Fruit fly (Drosophila melanogaster) whole organism, embryonic: Measurements from ENCODE around the gene Taf6.

Source experiments
- Blimp-1 ChIP-seq: fragments of 200-800 bp; sonication (Bioruptor generic); optimal IDR thresholded peaks from 3 replicates; lab custom pipeline; 2018; ENCODE audit warnings: missing biosample characterization, missing genetic modification characterization, mild to moderate bottlenecking, moderate library complexity, missing genetic modification reagents
- CG10147 ChIP-seq: fragments of 200-800 bp; sonication (Bioruptor generic); optimal IDR thresholded peaks from 2 replicates; lab custom pipeline; 2019; ENCODE audit warnings: missing biosample characterization, mild to moderate bottlenecking, missing genetic modification characterization, moderate library complexity
- CG10209 ChIP-seq: fragments of 200-800 bp; sonication (Bioruptor generic); optimal IDR thresholded peaks from 3 replicates; lab custom pipeline; 2017; ENCODE audit warnings: missing biosample characterization, mild to moderate bottlenecking, missing genetic modification characterization, missing genetic modification reagents
- CG10274 ChIP-seq: fragments of 200-800 bp; sonication (Bioruptor generic); optimal IDR thresholded peaks from 3 replicates; lab custom pipeline; 2017; ENCODE audit warnings: missing biosample characterization, mild to moderate bottlenecking, missing genetic modification characterization
- CG15269 ChIP-seq: fragments of 200-800 bp; sonication (Bioruptor generic); optimal IDR thresholded peaks from 2 replicates; lab custom pipeline; 2018; ENCODE audit warnings: missing biosample characterization, mild to moderate bottlenecking, missing genetic modification characterization, moderate library complexity
- CG2199 ChIP-seq: fragments of 200-800 bp; sonication (Bioruptor generic); IDR thresholded peaks from 3 replicates; pipeline ENCODE4 v1.3.6; 2022; ENCODE audit warnings: missing biosample characterization, missing genetic modification characterization
- CG32532 ChIP-seq: fragments of 200-800 bp; sonication (Bioruptor generic); IDR thresholded peaks from 2 replicates; pipeline ENCODE4 v1.3.6; 2022; ENCODE audit warnings: missing biosample characterization, missing genetic modification characterization
- CG32767 ChIP-seq: fragments of 200-800 bp; sonication (Bioruptor generic); IDR thresholded peaks from 2 replicates; pipeline ENCODE4 v1.3.6; 2022; ENCODE audit warnings: missing biosample characterization, missing genetic modification characterization
- CG3281 ChIP-seq: fragments of 200-800 bp; sonication (Bioruptor generic); optimal IDR thresholded peaks from 3 replicates; lab custom pipeline; 2017; ENCODE audit warnings: missing biosample characterization, mild to moderate bottlenecking, missing genetic modification characterization
- CG6854 ChIP-seq: fragments of 200-800 bp; sonication (Bioruptor generic); optimal IDR thresholded peaks from 3 replicates; lab custom pipeline; 2017; ENCODE audit warnings: missing biosample characterization, mild to moderate bottlenecking, missing genetic modification characterization
- CG7556 ChIP-seq: fragments of 200-800 bp; sonication (Bioruptor generic); optimal IDR thresholded peaks from 2 replicates; lab custom pipeline; 2017; ENCODE audit warnings: missing biosample characterization, mild to moderate bottlenecking, missing genetic modification characterization
- CG7745 ChIP-seq: fragments of 200-800 bp; sonication (Bioruptor generic); optimal IDR thresholded peaks from 2 replicates; lab custom pipeline; 2018; ENCODE audit warnings: missing biosample characterization, mild to moderate bottlenecking, missing genetic modification characterization, moderate library complexity
- CG7839 ChIP-seq: fragments of 200-800 bp; sonication (Bioruptor generic); optimal IDR thresholded peaks from 3 replicates; lab custom pipeline; 2018; ENCODE audit warnings: missing biosample characterization, mild to moderate bottlenecking, missing genetic modification characterization, moderate library complexity
- CG8388 ChIP-seq: fragments of 200-800 bp; sonication (Bioruptor generic); optimal IDR thresholded peaks from 2 replicates; lab custom pipeline; 2019; ENCODE audit warnings: missing biosample characterization, mild to moderate bottlenecking, missing genetic modification characterization, moderate library complexity
- CG9797 ChIP-seq: fragments of 200-800 bp; sonication (Bioruptor generic); optimal IDR thresholded peaks from 3 replicates; lab custom pipeline; 2018; ENCODE audit warnings: missing biosample characterization, mild to moderate bottlenecking, missing genetic modification characterization
- Chrac-16 ChIP-seq: fragments of 200-800 bp; sonication (Bioruptor generic); optimal IDR thresholded peaks from 3 replicates; lab custom pipeline; 2016; ENCODE audit warnings: missing biosample characterization, missing genetic modification characterization
- CkIIα-i1 ChIP-seq: fragments of 200-800 bp; sonication (Bioruptor generic); IDR thresholded peaks from 2 replicates; pipeline ENCODE4 v1.3.6; 2022; ENCODE audit warnings: missing biosample characterization, missing genetic modification characterization
- Dbx ChIP-seq: fragments of 200-800 bp; sonication (Bioruptor generic); IDR thresholded peaks from 3 replicates; pipeline ENCODE4 v1.3.6; 2022; ENCODE audit warnings: missing biosample characterization, missing genetic modification characterization
- Doc2 ChIP-seq: fragments of 200-800 bp; sonication (Bioruptor generic); IDR thresholded peaks from 2 replicates; pipeline ENCODE4 v1.3.6; 2022; ENCODE audit warnings: missing biosample characterization, missing genetic modification characterization
- Dp ChIP-seq: fragments of 200-800 bp; sonication (Bioruptor generic); optimal IDR thresholded peaks from 2 replicates; lab custom pipeline; 2018; ENCODE audit warnings: missing biosample characterization, mild to moderate bottlenecking, missing genetic modification characterization, moderate library complexity
- Ets97D ChIP-seq: fragments of 200-800 bp; sonication (Bioruptor generic); optimal IDR thresholded peaks from 3 replicates; lab custom pipeline; 2016; ENCODE audit warnings: missing biosample characterization, missing genetic modification characterization
- Fer2 ChIP-seq: fragments of 200-800 bp; sonication (Bioruptor generic); optimal IDR thresholded peaks from 2 replicates; lab custom pipeline; 2018; ENCODE audit warnings: missing biosample characterization, mild to moderate bottlenecking, missing genetic modification characterization, moderate library complexity
- H15 ChIP-seq: fragments of 200-800 bp; sonication (Bioruptor generic); IDR thresholded peaks from 3 replicates; pipeline ENCODE4 v1.3.6; 2022; ENCODE audit warnings: missing biosample characterization, missing genetic modification characterization
- NK7.1 ChIP-seq: fragments of 200-800 bp; sonication (Bioruptor generic); optimal IDR thresholded peaks from 3 replicates; lab custom pipeline; 2016; ENCODE audit warnings: missing biosample characterization, missing genetic modification characterization
- Oli ChIP-seq: fragments of 200-800 bp; sonication (Bioruptor generic); optimal IDR thresholded peaks from 2 replicates; lab custom pipeline; 2018; ENCODE audit warnings: missing biosample characterization, mild to moderate bottlenecking, missing genetic modification characterization, moderate library complexity
- Vsx1 ChIP-seq: fragments of 200-800 bp; sonication (Bioruptor generic); optimal IDR thresholded peaks from 2 replicates; lab custom pipeline; 2017; ENCODE audit warnings: missing biosample characterization, mild to moderate bottlenecking, missing genetic modification characterization, missing genetic modification reagents
- bab2 ChIP-seq: fragments of 200-800 bp; sonication (Bioruptor generic); optimal IDR thresholded peaks from 2 replicates; lab custom pipeline; 2016; ENCODE audit warnings: missing biosample characterization, missing genetic modification characterization
- bbx ChIP-seq: fragments of 200-800 bp; sonication (Bioruptor generic); IDR thresholded peaks from 2 replicates; pipeline ENCODE4 v1.3.6; 2022; ENCODE audit warnings: missing biosample characterization, missing genetic modification characterization; ENCODE audit not compliant: partially characterized antibody
- cad ChIP-seq: fragments of >200 bp; optimal IDR thresholded peaks from 2 replicates; lab custom pipeline; 2017; ENCODE audit warnings: missing biosample characterization, missing genetic modification characterization
- corto ChIP-seq: fragments of 200-800 bp; sonication (Bioruptor generic); optimal IDR thresholded peaks from 2 replicates; lab custom pipeline; 2016; ENCODE audit warnings: missing biosample characterization, mild to moderate bottlenecking, missing genetic modification characterization, moderate library complexity
- crc ChIP-seq: fragments of 200-800 bp; sonication (Bioruptor generic); optimal IDR thresholded peaks from 2 replicates; lab custom pipeline; 2016; ENCODE audit warnings: missing biosample characterization, missing genetic modification characterization
- dan ChIP-seq: fragments of 200-800 bp; sonication (Bioruptor generic); IDR thresholded peaks from 2 replicates; pipeline ENCODE4 v1.3.6; 2022; ENCODE audit warnings: missing biosample characterization, missing genetic modification characterization
- dimm ChIP-seq: fragments of 200-800 bp; sonication (Bioruptor generic); IDR thresholded peaks from 2 replicates; pipeline ENCODE4 v1.3.6; 2022; ENCODE audit warnings: missing biosample characterization, missing genetic modification characterization
- dmrt99B ChIP-seq: fragments of 200-800 bp; sonication (Bioruptor generic); optimal IDR thresholded peaks from 2 replicates; lab custom pipeline; 2018; ENCODE audit warnings: missing biosample characterization, mild to moderate bottlenecking, missing genetic modification characterization, moderate library complexity
- emc ChIP-seq: fragments of 200-800 bp; sonication (Bioruptor generic); optimal IDR thresholded peaks from 2 replicates; lab custom pipeline; 2016; ENCODE audit warnings: missing biosample characterization, missing genetic modification characterization
- fu2 ChIP-seq: fragments of 200-800 bp; sonication (Bioruptor generic); optimal IDR thresholded peaks from 2 replicates; lab custom pipeline; 2016; ENCODE audit warnings: missing biosample characterization, missing genetic modification characterization
- gfzf ChIP-seq: fragments of 200-800 bp; sonication (Bioruptor generic); optimal IDR thresholded peaks from 2 replicates; lab custom pipeline; 2016; ENCODE audit warnings: missing biosample characterization, mild to moderate bottlenecking, missing genetic modification characterization, moderate library complexity
- grau ChIP-seq: fragments of 200-800 bp; optimal IDR thresholded peaks from 3 replicates; lab custom pipeline; 2019; ENCODE audit warnings: missing biosample characterization, mild to moderate bottlenecking, missing genetic modification characterization, moderate library complexity
- insv ChIP-seq, 2 experiments: fragments of 200-800 bp; sonication (Bioruptor generic); optimal IDR thresholded peaks; 3 replicates each; lab custom pipeline; 2016 to 2018; ENCODE audit warnings: missing biosample characterization in 2 of 2, missing genetic modification characterization in 2 of 2
- jing ChIP-seq: fragments of 200-800 bp; sonication (Bioruptor generic); optimal IDR thresholded peaks from 2 replicates; lab custom pipeline; 2018; ENCODE audit warnings: missing biosample characterization, mild to moderate bottlenecking, missing genetic modification characterization
- kni ChIP-seq: fragments of 200-800 bp; sonication (Bioruptor generic); optimal IDR thresholded peaks from 3 replicates; lab custom pipeline; 2017; ENCODE audit warnings: mild to moderate bottlenecking, missing biosample characterization, missing genetic modification reagents, missing genetic modification characterization
- nmo ChIP-seq: fragments of 200-800 bp; sonication (Bioruptor generic); optimal IDR thresholded peaks from 2 replicates; lab custom pipeline; 2018; ENCODE audit warnings: missing biosample characterization, mild to moderate bottlenecking, missing genetic modification characterization, moderate library complexity
- odd ChIP-seq: fragments of 200-800 bp; sonication (Bioruptor generic); optimal IDR thresholded peaks from 2 replicates; lab custom pipeline; 2017; ENCODE audit warnings: missing biosample characterization, mild to moderate bottlenecking, missing genetic modification characterization
- phol ChIP-seq: fragments of 200-800 bp; sonication (Bioruptor generic); optimal IDR thresholded peaks from 3 replicates; lab custom pipeline; 2018; ENCODE audit warnings: missing biosample characterization, mild to moderate bottlenecking, missing genetic modification characterization, moderate library complexity
- prd ChIP-seq, 3 experiments: fragments of >200 bp in 2 of 3; fragments of 200-800 bp in 1 of 3; sonication (Bioruptor generic) in 1 of 3; optimal IDR thresholded peaks in 2 of 3; IDR thresholded peaks in 1 of 3; 2 replicates in 2 of 3; 3 replicates in 1 of 3; pipeline versions ENCODE4 v1.3.6 to Lab custom; 2017 to 2022; ENCODE audit warnings: missing biosample characterization in 1 of 3, missing genetic modification characterization in 1 of 3
- sug ChIP-seq: fragments of 200-800 bp; optimal IDR thresholded peaks from 2 replicates; lab custom pipeline; 2019; ENCODE audit warnings: missing biosample characterization, mild to moderate bottlenecking, missing genetic modification characterization, moderate library complexity
- usp ChIP-seq: fragments of >200 bp; optimal IDR thresholded peaks from 2 replicates; lab custom pipeline; 2017; ENCODE audit warnings: missing biosample characterization, missing genetic modification characterization
- wor ChIP-seq: fragments of 200-800 bp; sonication (Bioruptor generic); IDR thresholded peaks from 2 replicates; pipeline ENCODE4 v1.3.6; 2022; ENCODE audit warnings: missing biosample characterization, missing genetic modification characterization
- zen2 ChIP-seq: fragments of 200-800 bp; sonication (Bioruptor generic); IDR thresholded peaks from 3 replicates; pipeline ENCODE4 v1.3.6; 2022; ENCODE audit warnings: missing biosample characterization, missing genetic modification characterization; ENCODE audit not compliant: partially characterized antibody

Gene Taf6

DNA sequence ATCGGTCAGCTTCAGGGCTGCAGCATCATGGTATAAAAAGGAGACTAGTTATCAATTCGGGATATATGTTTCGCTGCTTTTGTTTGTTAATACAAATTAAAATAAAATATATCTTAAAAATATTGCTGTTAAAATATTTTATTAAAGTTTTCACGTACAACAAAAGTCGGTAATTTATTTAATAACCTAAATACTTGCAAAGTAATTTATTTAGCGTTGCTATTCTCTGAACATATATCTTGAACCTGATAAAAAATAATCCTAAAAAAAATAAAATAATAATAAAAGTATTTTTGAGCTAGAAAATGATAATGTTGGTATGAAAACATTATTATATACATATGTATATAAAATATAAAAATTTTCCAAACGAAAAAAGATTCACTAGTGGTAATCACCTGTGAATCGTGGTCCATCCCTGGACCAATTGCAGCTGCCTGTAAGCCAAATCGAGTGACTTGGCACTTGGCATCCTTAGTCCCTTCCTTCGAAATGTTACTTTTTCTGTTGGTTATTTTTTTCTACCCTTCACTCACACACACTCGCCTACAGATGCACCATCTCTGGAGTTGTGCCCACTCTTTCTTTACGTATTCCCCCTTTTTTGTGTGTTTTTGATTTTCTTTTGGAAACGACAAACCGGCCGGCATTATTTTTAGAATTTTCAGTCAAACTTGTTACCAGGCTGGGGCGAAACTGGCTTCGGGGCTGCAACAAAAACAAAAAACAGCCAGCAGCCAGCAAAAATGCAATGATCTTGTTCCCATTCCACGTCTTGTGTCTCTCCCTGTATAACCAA lies 41.5 kb upstream of the Taf6 start (continued):
- TF ChIP-seq emc (GFP tag; lab: Kevin White, UChicago) (no peak), CG10274 (GFP tag; lab: Kevin White, UChicago) (no peak), CkIIα-i1 (no peak), bbx (no peak), Vsx1 (no peak), Fer2 (no peak), dmrt99B (tag; lab: Kevin White, UChicago) (no peak), gfzf (GFP tag; lab: Kevin White, UChicago) (no peak), CG2199 (GFP tag; lab: Robert Waterston, UW) (no peak), phol (tag; lab: Kevin White, UChicago) (peak; percentile 65), corto (GFP tag; lab: Kevin White, UChicago) (peak; percentile 52), Blimp-1 (no peak), fu2 (GFP tag; lab: Kevin White, UChicago) (no peak), cad (GFP tag; lab: Kevin White, UChicago) (no peak), crc (no peak), CG32767 (GFP tag; lab: Robert Waterston, UW) (no peak), CG6854 (GFP tag; lab: Kevin White, UChicago) (no peak), CG3281 (GFP tag; lab: Kevin White, UChicago) (no peak), odd (GFP tag; lab: Kevin White, UChicago) (no peak), CG7745 (no peak), Dp (GFP tag; lab: Kevin White, UChicago) (no peak), Chrac-16 (GFP tag; lab: Kevin White, UChicago) (no peak), CG7556 (peak; percentile 47), CG10147 (no peak), CG8388 (GFP tag; lab: Kevin White, UChicago) (no peak), dimm (GFP tag; lab: Robert Waterston, UW) (no peak), kni (GFP tag; lab: Kevin White, UChicago) (no peak), nmo (GFP tag; lab: Kevin White, UChicago) (peak; percentile 15), zen2 (GFP tag; lab: Robert Waterston, UW) (no peak), usp (GFP tag; lab: Kevin White, UChicago) (no peak), CG10209 (GFP tag; lab: Kevin White, UChicago) (peak; percentile 26), CG7839 (no peak), CG9797 (no peak), prd (optimal IDR thresholded peaks at IDR 0.05; lab: Kevin White, UChicago) (no peak), prd (GFP tag; IDR thresholded peaks at IDR 0.05; lab: Robert Waterston, UW) (peak; percentile 31; the same call in 1 of the 3 replicates), dan (no peak), insv (GFP tag; optimal IDR thresholded peaks at IDR 0.05; lab: Kevin White, UChicago) (no peak), H15 (no peak), Dbx (GFP tag; lab: Robert Waterston, UW) (no peak), Oli (peak; percentile 16), sug (tag; lab: Kevin White, UChicago) (no peak), CG15269 (tag; lab: Kevin White, UChicago) (no peak), wor (no peak), Doc2 (GFP tag; lab: Robert Waterston, UW) (no peak), grau (tag; lab: Kevin White, UChicago) (peak; percentile 38), jing (GFP tag; lab: Kevin White, UChicago) (no peak), CG32532 (no peak), Ets97D (no peak), NK7.1 (GFP tag; lab: Kevin White, UChicago) (no peak), bab2 (no peak)
